Worm (Caenorhabditis elegans): ENCODE measurements around the gene emb-5.

emb-5 gene

ce11 chrIII:4699922-4700321, 20.5 kb downstream of the emb-5 start, which contains the start of gene sel-13:
TSS of gene sel-13 (minus strand) at chrIII:4700224.
- TF ChIP-seq C17E4.6 (GFP tag; IDR thresholded peaks at IDR 0.05) (no peak), madf-8 (GFP tag; conservative IDR thresholded peaks at IDR 0.05) (no peak), egl-18 (GFP tag; IDR thresholded peaks at IDR 0.05) (no peak)

ce11 chrIII:4697819-4698218, 22.7 kb downstream of the emb-5 start, which contains the start of gene dnj-18:
TSS of gene dnj-18 (plus strand) at chrIII:4698119.
- no peak for TF ChIP-seq athp-1 (tag; optimal IDR thresholded peaks at IDR 0.05)
- no peak for TF ChIP-seq madf-6 (GFP tag; IDR thresholded peaks at IDR 0.05)
- no peak for TF ChIP-seq lir-1 (GFP tag; conservative IDR thresholded peaks at IDR 0.05)
- TF ChIP-seq ceh-27 (GFP tag; optimal IDR thresholded peaks at IDR 0.05) = no peak
- no peak for TF ChIP-seq tbp1 (GFP tag; optimal IDR thresholded peaks at IDR 0.05)
- no peak for TF ChIP-seq hrde-1 (tag; optimal IDR thresholded peaks at IDR 0.05; ENCODE audit: borderline replicate concordance)
- no peak for TF ChIP-seq aptf-3 (GFP tag; IDR thresholded peaks at IDR 0.05)
- no peak for TF ChIP-seq Y79H2A.3 (GFP tag; conservative IDR thresholded peaks at IDR 0.05)
- TF ChIP-seq attf-6 (GFP tag; IDR thresholded peaks at IDR 0.05) = no peak
- TF ChIP-seq C06A6.2 (GFP tag; conservative IDR thresholded peaks at IDR 0.05) = no peak
- no peak for TF ChIP-seq cebp-2 (GFP tag; IDR thresholded peaks at IDR 0.05)
- TF ChIP-seq tlf-1 (GFP tag; optimal IDR thresholded peaks at IDR 0.05) = no peak
- TF ChIP-seq sea-2 (GFP tag; IDR thresholded peaks at IDR 0.05) = no peak
- no peak for TF ChIP-seq F49E8.2 (tag; optimal IDR thresholded peaks at IDR 0.05; ENCODE audit: insufficient read depth)
- TF ChIP-seq egl-44 (GFP tag; IDR thresholded peaks at IDR 0.05) = no peak
- no peak for TF ChIP-seq ztf-25 (GFP tag; IDR thresholded peaks at IDR 0.05)
- TF ChIP-seq snpc-1.1 (tag; optimal IDR thresholded peaks at IDR 0.05; ENCODE audit: insufficient read depth) = no peak
- TF ChIP-seq him-1 (tag; optimal IDR thresholded peaks at IDR 0.05) = no peak
- TF ChIP-seq mxl-1 (tag; optimal IDR thresholded peaks at IDR 0.05) = no peak
- TF ChIP-seq B0261.1 (tag; optimal IDR thresholded peaks at IDR 0.05) = no peak

- no peak for TF ChIP-seq ztf-28 (GFP tag; IDR thresholded peaks at IDR 0.05)
- TF ChIP-seq nfyb-1 (GFP tag; IDR thresholded peaks at IDR 0.05) = no peak
- no peak for TF ChIP-seq B0261.1 (tag; optimal IDR thresholded peaks at IDR 0.05)
- TF ChIP-seq F33H1.4 (GFP tag; IDR thresholded peaks at IDR 0.05) = no peak
- no peak for TF ChIP-seq madf-8 (GFP tag; conservative IDR thresholded peaks at IDR 0.05)
- TF ChIP-seq lin-35 (GFP tag; optimal IDR thresholded peaks at IDR 0.05) = no peak
- TF ChIP-seq ztf-3 (GFP tag; optimal IDR thresholded peaks at IDR 0.05) = no peak
- TF ChIP-seq Y53F4B.3 (GFP tag; IDR thresholded peaks at IDR 0.05) = no peak
- TF ChIP-seq hmg-20 (GFP tag; IDR thresholded peaks at IDR 0.05) = no peak
- no peak for TF ChIP-seq ztf-22 (GFP tag; optimal IDR thresholded peaks at IDR 0.05)
- TF ChIP-seq Y67H2A.10 (GFP tag; conservative IDR thresholded peaks at IDR 0.05) = no peak
- no peak for TF ChIP-seq unc-62 (GFP tag; optimal IDR thresholded peaks at IDR 0.05)
These were observed 23.6 kb downstream of the emb-5 start for ce11 chrIII:4696903-4697302.

ce11 chrIII:4695057-4695456, 25.4 kb downstream of the emb-5 start, which contains the start of gene T04A8.7:
TSS of gene T04A8.7 (plus strand) at chrIII:4695357.
- no peak for TF ChIP-seq unc-130 (GFP tag; optimal IDR thresholded peaks at IDR 0.05)
- TF ChIP-seq snpc-4 (GFP tag; optimal IDR thresholded peaks at IDR 0.05) = no peak
- TF ChIP-seq snpc-4 (tag; optimal IDR thresholded peaks at IDR 0.05) = no peak
- TF ChIP-seq F22D6.2 (tag; optimal IDR thresholded peaks at IDR 0.05) = no peak
- TF ChIP-seq nhr-120 (GFP tag; IDR thresholded peaks at IDR 0.05) = no peak
- no peak for TF ChIP-seq attf-3 (GFP tag; conservative IDR thresholded peaks at IDR 0.05)
- no peak for TF ChIP-seq pbrm-1 (GFP tag; IDR thresholded peaks at IDR 0.05)
- TF ChIP-seq T26A5.8 (tag; optimal IDR thresholded peaks at IDR 0.05) = no peak
- 0 out of 2 replicates have a peak, but pooled peaks have one; percentile 20 for TF ChIP-seq ekl-4 (GFP tag; IDR thresholded peaks at IDR 0.05)
- TF ChIP-seq rcor-1 (GFP tag; IDR thresholded peaks at IDR 0.05) = no peak
- TF ChIP-seq him-1 (tag; optimal IDR thresholded peaks at IDR 0.05) = no peak
- TF ChIP-seq ztf-26 (tag; optimal IDR thresholded peaks at IDR 0.05) = no peak
- TF ChIP-seq athp-1 (tag; optimal IDR thresholded peaks at IDR 0.05) = no peak
- TF ChIP-seq ztf-18 (tag; optimal IDR thresholded peaks at IDR 0.05) = peak; percentile 29
- TF ChIP-seq ama-1 (optimal IDR thresholded peaks at IDR 0.05) = no peak
- peak in 1 of 2 experiments; percentile 18 for TF ChIP-seq ama-1 (GFP tag; optimal IDR thresholded peaks at IDR 0.05)
- no peak for TF ChIP-seq sea-2 (GFP tag; IDR thresholded peaks at IDR 0.05)

Data from whole organism, young adult.